Fruit fly (Drosophila melanogaster): ENCODE data around the gene sdt.

DNA sequence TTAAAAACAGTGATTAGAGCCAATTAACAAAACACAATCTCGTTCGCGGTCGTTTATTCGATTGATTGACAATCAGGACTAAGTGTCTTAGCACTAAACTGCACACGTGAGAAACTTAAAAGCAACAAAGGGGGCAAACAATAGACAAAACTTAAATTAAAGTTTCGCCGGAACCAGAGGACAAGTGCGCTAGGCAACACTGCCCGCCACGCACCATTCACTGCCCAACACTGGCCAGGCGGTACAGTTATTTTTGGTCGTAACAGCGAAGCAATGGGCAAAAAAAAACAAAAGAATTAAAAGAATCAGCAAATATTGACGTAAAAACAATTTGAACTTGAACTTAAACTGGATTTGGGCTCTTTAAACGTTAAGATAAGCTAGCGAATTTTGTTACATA lies 41.1 kb upstream of the sdt start:
- TF ChIP-seq Sin3A (optimal IDR thresholded peaks at IDR 0.05) = no peak
- no peak for TF ChIP-seq ttk (optimal IDR thresholded peaks at IDR 0.05)
